Worm (Caenorhabditis elegans): Measurements from ENCODE around the gene F35H10.2.

ce11 chrIV:8328913-8329312 lies at the start of gene F35H10.2:
- TF ChIP-seq him-1 (tag; optimal IDR thresholded peaks at IDR 0.05): no peak
- no peak for TF ChIP-seq dao-5 (tag; optimal IDR thresholded peaks at IDR 0.05)

Measured in whole organism, L4/young adult.